Worm (Caenorhabditis elegans) whole organism, late embryonic: ENCODE measurements around the gene srh-281.

Experiments
- C08G9.2 ChIP-seq: sonication (generic microtip); optimal IDR thresholded peaks from 2 replicates; lab custom pipeline; 2016; ENCODE audit warnings: mild to moderate bottlenecking, missing genetic modification characterization, moderate library complexity, missing compliant biosample characterization
- C38D4.7 ChIP-seq: fragments of 200-800 bp; sonication (Bioruptor generic); optimal IDR thresholded peaks from 2 replicates; lab custom pipeline; 2018; ENCODE audit warnings: mild to moderate bottlenecking, missing genetic modification characterization, moderate library complexity, missing compliant biosample characterization
- K09A11.1 ChIP-seq: sonication (generic microtip); optimal IDR thresholded peaks from 2 replicates; lab custom pipeline; 2017; ENCODE audit warnings: antibody characterized with exemption, mild to moderate bottlenecking, missing genetic modification characterization, missing compliant biosample characterization; ENCODE audit not compliant: insufficient read depth
- T23F11.4 ChIP-seq: fragments of 200-800 bp; sonication (Bioruptor generic); optimal IDR thresholded peaks from 2 replicates; lab custom pipeline; 2018; ENCODE audit warnings: mild to moderate bottlenecking, missing genetic modification characterization, missing compliant biosample characterization
- ahr-1 ChIP-seq: sonication (generic microtip); optimal IDR thresholded peaks from 2 replicates; lab custom pipeline; 2016; ENCODE audit warnings: missing genetic modification characterization, missing compliant biosample characterization
- ama-1 ChIP-seq: fragments of 150-350 bp; optimal IDR thresholded peaks from 2 replicates; lab custom pipeline; 2014
- ceh-18 ChIP-seq: sonication (generic microtip); optimal IDR thresholded peaks from 2 replicates; lab custom pipeline; 2016; ENCODE audit warnings: missing genetic modification characterization, missing compliant biosample characterization
- ceh-24 ChIP-seq: sonication (generic microtip); optimal IDR thresholded peaks from 2 replicates; lab custom pipeline; 2016; ENCODE audit warnings: mild to moderate bottlenecking, missing genetic modification characterization, missing compliant biosample characterization
- ceh-31 ChIP-seq: sonication (generic microtip); optimal IDR thresholded peaks from 2 replicates; lab custom pipeline; 2016; ENCODE audit warnings: missing genetic modification characterization, missing compliant biosample characterization
- ceh-34 ChIP-seq: sonication (generic microtip); optimal IDR thresholded peaks from 2 replicates; lab custom pipeline; 2016; ENCODE audit warnings: mild to moderate bottlenecking, missing genetic modification characterization, missing compliant biosample characterization
- ceh-48 ChIP-seq: sonication (generic microtip); optimal IDR thresholded peaks from 2 replicates; lab custom pipeline; 2016; ENCODE audit warnings: missing genetic modification characterization, inconsistent platforms, missing compliant biosample characterization
- ceh-6 ChIP-seq: fragments of 200-800 bp; sonication (Bioruptor generic); optimal IDR thresholded peaks from 2 replicates; lab custom pipeline; 2018; ENCODE audit warnings: mild to moderate bottlenecking, missing genetic modification characterization, missing compliant biosample characterization
- dve-1 ChIP-seq: sonication (generic microtip); optimal IDR thresholded peaks from 2 replicates; lab custom pipeline; 2017; ENCODE audit warnings: antibody characterized with exemption, mild to moderate bottlenecking, missing genetic modification characterization, missing compliant biosample characterization
- elt-2 ChIP-seq: sonication (generic microtip); optimal IDR thresholded peaks from 2 replicates; lab custom pipeline; 2016; ENCODE audit warnings: missing genetic modification reagents, missing genetic modification characterization, missing compliant biosample characterization
- eyg-1 ChIP-seq: sonication (generic microtip); optimal IDR thresholded peaks from 2 replicates; lab custom pipeline; 2016; ENCODE audit warnings: missing genotype, missing genetic modification characterization, missing compliant biosample characterization
- fkh-6 ChIP-seq: sonication (generic microtip); optimal IDR thresholded peaks from 2 replicates; lab custom pipeline; 2016; ENCODE audit warnings: missing genetic modification characterization, missing compliant biosample characterization
- hlh-30 ChIP-seq: sonication (generic microtip); optimal IDR thresholded peaks from 2 replicates; lab custom pipeline; 2017; ENCODE audit warnings: antibody characterized with exemption, missing genetic modification characterization, missing compliant biosample characterization; ENCODE audit not compliant: insufficient read depth
- hlh-6 ChIP-seq: sonication (generic microtip); optimal IDR thresholded peaks from 2 replicates; lab custom pipeline; 2016; ENCODE audit warnings: missing genotype, missing genetic modification characterization, missing compliant biosample characterization
- hlh-8 ChIP-seq: sonication (generic microtip); optimal IDR thresholded peaks from 2 replicates; lab custom pipeline; 2016; ENCODE audit warnings: missing genotype, missing genetic modification characterization, missing compliant biosample characterization
- lim-6 ChIP-seq: sonication (generic microtip); optimal IDR thresholded peaks from 2 replicates; lab custom pipeline; 2016; ENCODE audit warnings: missing genetic modification characterization, missing compliant biosample characterization
- madf-2 ChIP-seq: sonication (generic microtip); optimal IDR thresholded peaks from 2 replicates; lab custom pipeline; 2017; ENCODE audit warnings: missing genetic modification characterization, missing compliant biosample characterization
- mec-3 ChIP-seq: sonication (generic microtip); optimal IDR thresholded peaks from 2 replicates; lab custom pipeline; 2016; ENCODE audit warnings: borderline replicate concordance, missing genetic modification characterization, missing compliant biosample characterization
- npax-4 ChIP-seq: sonication (generic microtip); optimal IDR thresholded peaks from 2 replicates; lab custom pipeline; 2016; ENCODE audit warnings: missing genetic modification characterization, missing compliant biosample characterization
- odd-2 ChIP-seq: sonication (generic microtip); optimal IDR thresholded peaks from 2 replicates; lab custom pipeline; 2017; ENCODE audit warnings: antibody characterized with exemption, mild to moderate bottlenecking, missing genetic modification characterization, missing compliant biosample characterization
- pag-3 ChIP-seq: sonication (generic microtip); optimal IDR thresholded peaks from 2 replicates; lab custom pipeline; 2016; ENCODE audit warnings: missing compliant biosample characterization, missing genetic modification characterization, borderline replicate concordance
- pat-9 ChIP-seq: fragments of 200-800 bp; sonication (Bioruptor generic); optimal IDR thresholded peaks from 2 replicates; lab custom pipeline; 2018; ENCODE audit warnings: mild to moderate bottlenecking, missing genetic modification characterization, moderate library complexity, missing compliant biosample characterization
- pax-1 ChIP-seq: fragments of 150-350 bp; optimal IDR thresholded peaks from 2 replicates; lab custom pipeline; 2014; ENCODE audit warnings: missing biosample characterization, missing genetic modification characterization
- pha-2 ChIP-seq: sonication (generic microtip); optimal IDR thresholded peaks from 2 replicates; lab custom pipeline; 2017; ENCODE audit warnings: mild to moderate bottlenecking, missing genetic modification characterization, missing compliant biosample characterization
- pha-4 ChIP-seq: fragments of 150-350 bp; optimal IDR thresholded peaks from 2 replicates; lab custom pipeline; 2018; ENCODE audit warnings: missing biosample characterization, missing genetic modification reagents, missing genetic modification characterization
- pqm-1 ChIP-seq: sonication (generic microtip); optimal IDR thresholded peaks from 2 replicates; lab custom pipeline; 2016; ENCODE audit warnings: missing genetic modification characterization, missing compliant biosample characterization
- rnt-1 ChIP-seq: sonication (generic microtip); optimal IDR thresholded peaks from 2 replicates; lab custom pipeline; 2016; ENCODE audit warnings: missing genetic modification characterization, missing compliant biosample characterization
- sox-4 ChIP-seq: sonication (generic microtip); optimal IDR thresholded peaks from 2 replicates; lab custom pipeline; 2017; ENCODE audit warnings: mild to moderate bottlenecking, missing genetic modification characterization, inconsistent platforms, missing compliant biosample characterization
- tbx-7 ChIP-seq: sonication (generic microtip); optimal IDR thresholded peaks from 2 replicates; lab custom pipeline; 2016; ENCODE audit warnings: missing genotype, missing genetic modification characterization, missing compliant biosample characterization
- ttx-3 ChIP-seq: sonication (generic microtip); optimal IDR thresholded peaks from 2 replicates; lab custom pipeline; 2016; ENCODE audit warnings: missing genetic modification reagents, missing genetic modification characterization, missing compliant biosample characterization
- unc-42 ChIP-seq: sonication (generic microtip); optimal IDR thresholded peaks from 2 replicates; lab custom pipeline; 2016; ENCODE audit warnings: missing genotype, missing genetic modification characterization, missing compliant biosample characterization
- zip-5 ChIP-seq: sonication (generic microtip); optimal IDR thresholded peaks from 2 replicates; lab custom pipeline; 2016; ENCODE audit warnings: missing genetic modification characterization, missing compliant biosample characterization
- ztf-16 ChIP-seq: sonication (generic microtip); optimal IDR thresholded peaks from 2 replicates; lab custom pipeline; 2017; ENCODE audit warnings: missing genetic modification characterization, missing compliant biosample characterization

srh-281 gene

DNA sequence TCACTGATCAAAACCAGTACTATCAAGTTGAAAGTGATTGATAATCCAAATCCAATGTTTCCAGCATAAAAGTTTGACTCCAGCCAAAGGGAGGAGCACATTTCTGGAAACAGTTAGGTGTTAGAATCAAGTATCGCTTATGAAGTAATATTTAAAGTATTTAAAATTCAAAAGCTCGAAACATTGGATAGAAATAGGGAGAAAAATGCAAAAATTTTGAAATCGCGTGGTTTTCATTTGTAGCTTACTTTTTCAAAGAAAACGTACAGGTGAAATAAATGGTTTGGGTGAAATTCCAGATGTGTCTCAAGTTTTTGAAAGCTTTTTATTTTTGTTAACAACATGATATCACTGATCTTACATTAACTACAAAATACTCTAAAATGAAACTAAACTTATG lies 21.6 kb upstream of the srh-281 start, which contains the start of gene str-111:
str-111 (minus strand) TSS at position 101 of the 400 bp plus-strand sequence.
- TF ChIP-seq zip-5 (no peak), ttx-3 (tag; lab: Kevin White, UChicago) (no peak), C38D4.7 (no peak)

ce11 chrV:16171721-16172120 lies 18.9 kb upstream of the srh-281 start, which contains the start of gene K05D4.9:
K05D4.9 (minus strand) TSS chrV:16171821.
- TF ChIP-seq sox-4 (tag; lab: Kevin White, UChicago) (no peak), pat-9 (no peak), hlh-8 (no peak), fkh-6 (tag; lab: Kevin White, UChicago) (no peak), dve-1 (no peak), odd-2 (no peak), ceh-18 (tag; lab: Kevin White, UChicago) (no peak), ama-1 (lab: Kevin White, UChicago) (no peak), C38D4.7 (no peak), eyg-1 (tag; lab: Kevin White, UChicago) (no peak), tbx-7 (tag; lab: Kevin White, UChicago) (no peak), ceh-31 (tag; lab: Kevin White, UChicago) (no peak)

ce11 chrV:16174109-16174508 lies 16.5 kb upstream of the srh-281 start:
- TF ChIP-seq madf-2 (tag; lab: Kevin White, UChicago), result no peak
- TF ChIP-seq pag-3 (tag; lab: Kevin White, UChicago), result no peak
- TF ChIP-seq T23F11.4, result no peak
- no peak for TF ChIP-seq ceh-48
- no peak for TF ChIP-seq C08G9.2 (tag; lab: Kevin White, UChicago)
- TF ChIP-seq hlh-6 (tag; lab: Kevin White, UChicago), result no peak
- peak; percentile 93 for TF ChIP-seq elt-2 (tag; lab: Kevin White, UChicago)

DNA sequence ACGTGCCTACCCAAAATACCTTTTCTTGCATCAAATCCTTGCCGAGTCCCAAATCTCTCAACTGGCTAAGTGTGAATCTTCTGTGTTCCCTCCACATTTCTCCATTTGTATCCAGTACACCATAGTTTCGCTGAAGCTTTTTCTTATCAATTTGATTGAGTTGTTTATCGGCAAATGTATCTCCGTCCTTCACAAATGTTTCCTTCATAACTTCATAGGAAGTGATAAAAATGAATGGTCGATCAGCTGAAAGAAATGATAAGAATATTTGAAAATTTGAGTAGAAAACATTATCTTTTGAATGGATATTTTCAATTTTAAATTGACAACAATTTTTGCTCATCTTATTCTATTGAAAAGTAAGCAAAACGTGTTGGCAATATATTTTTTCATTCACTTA lies 15.4 kb upstream of the srh-281 start:
- TF ChIP-seq ceh-34 (no peak), elt-2 (tag; lab: Kevin White, UChicago) (peak; percentile 65), K09A11.1 (tag; lab: Kevin White, UChicago) (no peak), ahr-1 (no peak), mec-3 (tag; lab: Kevin White, UChicago) (no peak), tbx-7 (tag; lab: Kevin White, UChicago) (no peak)

DNA sequence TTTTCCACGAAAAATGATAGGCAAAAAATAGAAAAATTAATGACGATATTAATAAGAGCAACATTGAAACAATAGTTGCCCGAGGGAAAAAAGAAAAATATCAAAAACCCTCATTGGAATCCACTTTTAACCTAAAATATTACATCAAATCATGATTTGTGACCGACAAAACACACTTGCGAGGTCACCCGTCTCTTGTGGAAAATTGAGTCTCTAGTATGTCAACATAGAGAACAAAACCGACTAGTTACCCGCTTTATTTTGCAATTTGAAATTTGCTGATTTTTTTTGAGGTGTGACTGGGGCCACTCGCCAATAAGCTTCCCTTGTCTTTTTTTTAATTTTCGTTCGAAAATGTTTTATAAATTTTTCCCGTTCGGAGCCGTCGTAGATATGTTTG lies 14.8 kb upstream of the srh-281 start, which contains the start of gene cyp-33D1:
cyp-33D1 (minus strand) TSS at position 101 of the 400 bp plus-strand sequence.
- TF ChIP-seq ahr-1, result no peak

- TF ChIP-seq eyg-1 (tag; lab: Kevin White, UChicago), result no peak
- no peak for TF ChIP-seq pax-1
- no peak for TF ChIP-seq pqm-1 (tag; lab: Kevin White, UChicago)
- no peak for TF ChIP-seq lim-6 (tag; lab: Kevin White, UChicago)
- no peak for TF ChIP-seq ztf-16
- no peak for TF ChIP-seq pha-4 (tag; lab: Kevin White, UChicago)
- no peak for TF ChIP-seq mec-3 (tag; lab: Kevin White, UChicago)
- TF ChIP-seq ceh-6, result no peak
- TF ChIP-seq pha-2 (tag; lab: Kevin White, UChicago), result no peak
- no peak for TF ChIP-seq hlh-30
- no peak for TF ChIP-seq ceh-24 (tag; lab: Kevin White, UChicago)
- TF ChIP-seq elt-2 (tag; lab: Kevin White, UChicago), result no peak
- no peak for TF ChIP-seq rnt-1 (tag; lab: Kevin White, UChicago)
- no peak for TF ChIP-seq ama-1 (lab: Kevin White, UChicago)
- TF ChIP-seq npax-4, result no peak
- TF ChIP-seq unc-42 (tag; lab: Kevin White, UChicago), result no peak
- TF ChIP-seq tbx-7 (tag; lab: Kevin White, UChicago), result no peak
- TF ChIP-seq hlh-8, result no peak
Measured at ce11 chrV:16180350-16180749, 10.2 kb upstream of the srh-281 start, which contains the start of gene str-106. str-106 (plus strand) TSS chrV:16180650.
